Worm (Caenorhabditis elegans): ENCODE data around the gene pes-5.

ce11 chrII:11843441-11843840, 13.6 kb upstream of the pes-5 start:
- TF ChIP-seq nhr-76 (tag; optimal IDR thresholded peaks at IDR 0.05) (no peak), php-3 (GFP tag; IDR thresholded peaks at IDR 0.05) (no peak), spr-3 (GFP tag; optimal IDR thresholded peaks at IDR 0.05) (no peak), ceh-62 (tag; optimal IDR thresholded peaks at IDR 0.05) (no peak), nhr-237 (tag; optimal IDR thresholded peaks at IDR 0.05) (no peak), fkh-10 (GFP tag; optimal IDR thresholded peaks at IDR 0.05) (no peak), zag-1 (tag; optimal IDR thresholded peaks at IDR 0.05) (no peak), hlh-30 (tag; optimal IDR thresholded peaks at IDR 0.05; ENCODE audit: insufficient read depth) (no peak)
